Fruit fly (Drosophila melanogaster): ENCODE measurements around the gene abd-A.

Gene abd-A

DNA sequence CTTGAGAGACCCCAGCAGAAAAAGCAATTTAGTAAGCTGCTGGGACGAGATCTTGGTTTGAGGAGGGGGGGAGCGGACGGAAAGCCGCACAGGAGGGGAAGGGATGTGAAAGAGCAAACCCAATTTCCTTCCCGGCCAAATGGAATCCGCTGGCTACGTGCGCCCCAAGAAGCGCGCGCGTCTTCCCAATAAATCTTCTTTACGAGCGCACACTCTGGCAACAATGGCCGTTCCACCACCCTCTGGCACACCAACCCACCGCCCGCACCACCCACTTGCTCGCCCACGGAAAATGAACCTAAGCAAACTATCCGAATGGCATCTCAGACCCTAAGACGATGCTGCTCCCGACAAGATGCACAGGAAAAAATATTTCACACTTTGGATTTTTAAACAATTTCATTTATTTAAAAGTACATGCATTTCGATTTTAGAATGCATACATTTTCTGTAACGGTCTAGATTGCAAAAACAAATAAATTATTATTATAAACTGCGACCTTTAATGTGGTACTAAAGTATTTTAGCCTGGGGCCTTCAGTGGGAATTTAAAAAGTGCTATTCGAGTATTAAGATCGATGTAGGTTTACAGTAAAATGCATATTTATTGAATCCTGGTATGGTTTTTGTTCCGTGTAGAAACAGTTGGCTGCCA is 35.8 kb downstream of the abd-A start:
- no peak for TF ChIP-seq aop (GFP tag; IDR thresholded peaks at IDR 0.05)
- peak; percentile 3 for TF ChIP-seq CG12942 (GFP tag; optimal IDR thresholded peaks at IDR 0.05)
- TF ChIP-seq ac (GFP tag; optimal IDR thresholded peaks at IDR 0.05): no peak
- TF ChIP-seq CkIIα-i1 (GFP tag; IDR thresholded peaks at IDR 0.05): no peak
- TF ChIP-seq CG6689 (GFP tag; IDR thresholded peaks at IDR 0.05): peak; percentile 44; the same call in 1 of the 2 replicates
- TF ChIP-seq CG16863 (GFP tag; optimal IDR thresholded peaks at IDR 0.05): no peak
- peak; percentile 62 for TF ChIP-seq CG14710 (tag; optimal IDR thresholded peaks at IDR 0.05)
- peak; percentile 38 for TF ChIP-seq CG1233 (GFP tag; optimal IDR thresholded peaks at IDR 0.05)
- peak; percentile 92 for TF ChIP-seq sens (GFP tag)
- peak; percentile 9 for TF ChIP-seq crc (GFP tag; optimal IDR thresholded peaks at IDR 0.05)
- TF ChIP-seq sc (optimal IDR thresholded peaks at IDR 0.05): no peak
- TF ChIP-seq sc (GFP tag; optimal IDR thresholded peaks at IDR 0.05): peak; percentile 46
- no peak for TF ChIP-seq MTF-1 (GFP tag; optimal IDR thresholded peaks at IDR 0.05; ENCODE audit: borderline replicate concordance)
- no peak for TF ChIP-seq tll (GFP tag; optimal IDR thresholded peaks at IDR 0.05)
- TF ChIP-seq E2f1 (GFP tag; IDR thresholded peaks at IDR 0.05): no peak
- peak; percentile 22 for TF ChIP-seq CG2875 (GFP tag; optimal IDR thresholded peaks at IDR 0.05)
- TF ChIP-seq schlank (tag; optimal IDR thresholded peaks at IDR 0.05): no peak
- TF ChIP-seq Scr (GFP tag; IDR thresholded peaks at IDR 0.05; ENCODE audit: partially characterized antibody): no peak
- no peak for TF ChIP-seq CG7928 (GFP tag; optimal IDR thresholded peaks at IDR 0.05)
- no peak for TF ChIP-seq ftz-f1 (GFP tag; optimal IDR thresholded peaks at IDR 0.05)
- TF ChIP-seq Fer1 (GFP tag; optimal IDR thresholded peaks at IDR 0.05): peak; percentile 74
- TF ChIP-seq org-1 (GFP tag; optimal IDR thresholded peaks at IDR 0.05): peak; percentile 62
- TF ChIP-seq crp (GFP tag; optimal IDR thresholded peaks at IDR 0.05): no peak
- peak; percentile 13 for TF ChIP-seq B-H2 (GFP tag; optimal IDR thresholded peaks at IDR 0.05)
- TF ChIP-seq Oli (tag; optimal IDR thresholded peaks at IDR 0.05): peak; percentile 74
- peak; percentile 30 for TF ChIP-seq CG6683 (GFP tag; optimal IDR thresholded peaks at IDR 0.05)
- peak; percentile 5 for TF ChIP-seq CG17802 (tag; optimal IDR thresholded peaks at IDR 0.05)
- no peak for TF ChIP-seq Mes4 (GFP tag; optimal IDR thresholded peaks at IDR 0.05)
- no peak for TF ChIP-seq CG31224 (GFP tag; IDR thresholded peaks at IDR 0.05)
- TF ChIP-seq ind (GFP tag; optimal IDR thresholded peaks at IDR 0.05): peak; percentile 55
- peak; percentile 42 for TF ChIP-seq CG9437 (GFP tag; optimal IDR thresholded peaks at IDR 0.05)
- no peak for TF ChIP-seq YL-1 (GFP tag; optimal IDR thresholded peaks at IDR 0.05)
- TF ChIP-seq CG6654 (GFP tag; optimal IDR thresholded peaks at IDR 0.05): peak; percentile 21
- TF ChIP-seq tap (tag; optimal IDR thresholded peaks at IDR 0.05): peak; percentile 22
- TF ChIP-seq Lhr (GFP tag; optimal IDR thresholded peaks at IDR 0.05): no peak
- no peak for TF ChIP-seq BEAF-32 (GFP tag; optimal IDR thresholded peaks at IDR 0.05)
- TF ChIP-seq CG33557 (GFP tag; optimal IDR thresholded peaks at IDR 0.05): no peak
- peak; percentile 54 for TF ChIP-seq CG6813 (GFP tag; optimal IDR thresholded peaks at IDR 0.05)
- no peak for TF ChIP-seq run (tag; optimal IDR thresholded peaks at IDR 0.05)
- no peak for TF ChIP-seq pan (optimal IDR thresholded peaks at IDR 0.05)
- TF ChIP-seq pan (GFP tag; optimal IDR thresholded peaks at IDR 0.05 in 1 of 2, IDR thresholded peaks at IDR 0.05 in 1 of 2): peak in 1 of 2 experiments; percentile 42
- TF ChIP-seq CG8290 (GFP tag; optimal IDR thresholded peaks at IDR 0.05): no peak
- no peak for TF ChIP-seq CG8290 (tag; optimal IDR thresholded peaks at IDR 0.05)
- peak; percentile 16; the same call in 1 of the 3 replicates for TF ChIP-seq croc (GFP tag; conservative IDR thresholded peaks at IDR 0.05)
- TF ChIP-seq Gsc (GFP tag; IDR thresholded peaks at IDR 0.05): no peak
- TF ChIP-seq BtbVII (GFP tag; optimal IDR thresholded peaks at IDR 0.05): peak; percentile 47
- TF ChIP-seq lmd (GFP tag; IDR thresholded peaks at IDR 0.05): peak; percentile 46
- TF ChIP-seq CG11695 (GFP tag; IDR thresholded peaks at IDR 0.05): peak; percentile 41; the same call in 1 of the 3 replicates
- TF ChIP-seq GATAe (GFP tag; conservative IDR thresholded peaks at IDR 0.05): no peak
- no peak for TF ChIP-seq CG10366 (GFP tag; IDR thresholded peaks at IDR 0.05)
